Worm (Caenorhabditis elegans) whole organism, midembryonic: ENCODE data around the gene T05A8.3.

Experiments used
- T22C8.4 ChIP-seq: fragments of 200-800 bp; sonication (Bioruptor generic); IDR thresholded peaks from 2 replicates; pipeline ENCODE4 v1.3.6; 2022; ENCODE audit warnings: missing genetic modification characterization, missing compliant biosample characterization
- flt-1 ChIP-seq: fragments of 200-800 bp; sonication (Bioruptor generic); IDR thresholded peaks from 2 replicates; pipeline ENCODE4 v1.3.6; 2022; ENCODE audit warnings: missing genetic modification characterization, missing compliant biosample characterization
- klf-2 ChIP-seq: fragments of 200-800 bp; sonication (Bioruptor generic); conservative IDR thresholded peaks from 2 replicates; pipeline ENCODE4 v1.3.6; 2022; ENCODE audit warnings: missing genetic modification reagents, missing genetic modification characterization, missing compliant biosample characterization
- tab-1 ChIP-seq: fragments of 200-800 bp; sonication (Bioruptor generic); IDR thresholded peaks from 2 replicates; pipeline ENCODE4 v1.3.6; 2022; ENCODE audit warnings: missing genetic modification characterization, missing compliant biosample characterization
- ztf-23 ChIP-seq: fragments of 200-800 bp; sonication (Bioruptor generic); IDR thresholded peaks from 2 replicates; pipeline ENCODE4 v1.3.6; 2022; ENCODE audit warnings: missing genetic modification reagents, missing genetic modification characterization, missing compliant biosample characterization
- ztf-29 ChIP-seq: fragments of 200-800 bp; sonication (Bioruptor generic); IDR thresholded peaks from 2 replicates; pipeline ENCODE4 v1.3.6; 2022; ENCODE audit warnings: missing genetic modification reagents, missing genetic modification characterization, missing compliant biosample characterization

ce11 chrII:2752999-2753398, 35.8 kb upstream of the T05A8.3 start, which contains the start of gene F29A7.3:
- TF ChIP-seq flt-1 (no peak), ztf-23 (GFP tag; lab: Robert Waterston, UW) (no peak), T22C8.4 (GFP tag; lab: Robert Waterston, UW) (no peak), tab-1 (GFP tag; lab: Robert Waterston, UW) (no peak), klf-2 (GFP tag; lab: Robert Waterston, UW) (no peak), ztf-29 (no peak)
